Worm (Caenorhabditis elegans): ENCODE results near the gene ZK1320.9.
"Not testable (repeated sequence)": the region's sequence is repeated elsewhere in the genome, so short reads cannot be mapped to it uniquely, and the experiment has no call there.

- not testable (repeated sequence) for TF ChIP-seq ama-1 (optimal IDR thresholded peaks at IDR 0.05); hnd-1 (tag; optimal IDR thresholded peaks at IDR 0.05); ets-7 (tag; optimal IDR thresholded peaks at IDR 0.05); ceh-36 (tag; optimal IDR thresholded peaks at IDR 0.05); ceh-13 (GFP tag; optimal IDR thresholded peaks at IDR 0.05); tbx-11 (GFP tag; IDR thresholded peaks at IDR 0.05); flt-1 (GFP tag; IDR thresholded peaks at IDR 0.05)
Measured at ce11 chrII:9718631-9719252, 32.2 kb upstream of the ZK1320.9 start, which contains the start of gene Y53C12A.11.
